Fruit fly (Drosophila melanogaster) whole organism, prepupa: ENCODE measurements around the gene Use1.

Source experiments
- CG11294 ChIP-seq: fragments of 200-800 bp; sonication (Bioruptor generic); IDR thresholded peaks from 2 replicates; pipeline ENCODE4 v1.3.6; 2022; ENCODE audit warnings: missing biosample characterization, missing genetic modification characterization
- CG8632 ChIP-seq: fragments of 200-800 bp; sonication (Bioruptor generic); optimal IDR thresholded peaks from 3 replicates; lab custom pipeline; 2016; ENCODE audit warnings: missing biosample characterization, missing genetic modification characterization
- svp ChIP-seq: fragments of 200-800 bp; sonication (Bioruptor generic); peaks from one replicate; lab custom pipeline; 2016; ENCODE audit warnings: missing biosample characterization, missing genetic modification characterization

DNA sequence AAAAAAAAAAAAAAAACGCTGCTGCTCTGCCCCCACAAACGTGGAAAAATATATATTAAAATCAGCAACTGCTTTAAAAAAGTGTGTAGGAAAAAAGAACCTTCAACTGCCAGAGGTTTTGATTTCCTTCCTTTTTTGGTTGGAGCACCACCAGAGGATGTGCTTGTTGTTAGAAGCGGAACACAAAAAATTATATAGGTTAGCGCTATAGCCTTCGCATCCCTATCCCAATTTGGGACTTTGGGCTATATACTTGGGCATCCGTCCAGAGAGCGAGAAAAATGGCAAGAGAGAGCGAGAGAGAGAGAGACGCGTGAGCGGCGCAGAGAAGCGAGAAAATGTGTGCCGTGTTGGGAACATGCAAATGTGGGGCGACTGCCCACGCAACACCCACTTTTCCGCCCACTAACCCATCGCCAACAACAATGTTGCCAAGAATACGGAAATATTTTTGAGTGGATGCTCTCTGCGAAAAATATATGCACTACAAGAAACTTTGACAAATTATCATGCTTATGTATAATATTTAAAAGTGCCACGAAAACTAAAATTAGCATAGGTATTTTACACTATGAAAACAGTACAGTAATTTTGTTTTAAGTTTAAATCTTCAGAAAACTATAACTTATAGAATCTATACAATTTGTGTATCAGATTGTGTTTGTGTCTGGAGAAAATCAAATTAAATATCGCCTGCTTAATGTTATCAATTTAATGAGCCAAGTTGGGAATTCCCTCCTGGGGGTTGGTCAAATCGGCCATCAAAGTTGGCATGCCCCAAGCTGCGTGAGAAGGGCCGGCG, 9.9 kb downstream of the Use1 start:
- TF ChIP-seq CG8632 (GFP tag; lab: Kevin White, UChicago) (no peak), CG11294 (GFP tag; lab: Robert Waterston, UW) (no peak), svp (GFP tag; lab: Kevin White, UChicago) (peak; percentile 67)
